Worm (Caenorhabditis elegans): ENCODE measurements around the gene cyp-13A8.

Gene cyp-13A8

ce11 chrII:9807519-9807972 is at the start of gene cyp-13A8:
Gene cyp-13A8, minus strand, starts transcription at chrII:9807569.
- TF ChIP-seq unc-62 (GFP tag; optimal IDR thresholded peaks at IDR 0.05) = no peak

ce11 chrII:9855620-9856019 is 48.3 kb upstream of the cyp-13A8 start, which contains the start of gene chil-4:
Gene chil-4, minus strand, starts transcription at chrII:9855720.
- no peak for TF ChIP-seq unc-62 (GFP tag; optimal IDR thresholded peaks at IDR 0.05)

ce11 chrII:9850945-9851344 is 43.6 kb upstream of the cyp-13A8 start, which contains the start of gene ZK938.10:
Gene ZK938.10, minus strand, starts transcription at chrII:9851045.
- TF ChIP-seq unc-62 (GFP tag; optimal IDR thresholded peaks at IDR 0.05) = no peak

- TF ChIP-seq unc-62 (GFP tag; optimal IDR thresholded peaks at IDR 0.05) = no peak
Measured at ce11 chrII:9849497-9849896, 42.1 kb upstream of the cyp-13A8 start, which contains the start of gene old-2. Gene old-2, minus strand, starts transcription at chrII:9849597.

- no peak for TF ChIP-seq unc-62 (GFP tag; optimal IDR thresholded peaks at IDR 0.05)
Measured at ce11 chrII:9845239-9845638, 37.9 kb upstream of the cyp-13A8 start, which contains the start of gene chil-9. Gene chil-9, minus strand, starts transcription at chrII:9845339.

ce11 chrII:9841985-9842505 is 34.7 kb upstream of the cyp-13A8 start, which contains the start of gene rnh-1.2:
Gene rnh-1.2, minus strand, starts transcription at chrII:9842035.
- no peak for TF ChIP-seq unc-62 (GFP tag; optimal IDR thresholded peaks at IDR 0.05)

- no peak for TF ChIP-seq unc-62 (GFP tag; optimal IDR thresholded peaks at IDR 0.05)
Measured at ce11 chrII:9840313-9840712, 32.9 kb upstream of the cyp-13A8 start, which contains the start of gene ZK938.11. Gene ZK938.11, minus strand, starts transcription at chrII:9840413.

- no peak for TF ChIP-seq unc-62 (GFP tag; optimal IDR thresholded peaks at IDR 0.05)
Measured at ce11 chrII:9838260-9838935, 31.0 kb upstream of the cyp-13A8 start, which contains the start of gene arrd-4. Gene arrd-4, minus strand, starts transcription at chrII:9838310.

ce11 chrII:9835958-9836357 is 28.6 kb upstream of the cyp-13A8 start:
- no peak for TF ChIP-seq unc-62 (GFP tag; optimal IDR thresholded peaks at IDR 0.05)

ce11 chrII:9834921-9835320 is 27.6 kb upstream of the cyp-13A8 start, which contains the start of gene arrd-5:
Gene arrd-5, plus strand, starts transcription at chrII:9835221.
- no peak for TF ChIP-seq unc-62 (GFP tag; optimal IDR thresholded peaks at IDR 0.05)

- TF ChIP-seq unc-62 (GFP tag; optimal IDR thresholded peaks at IDR 0.05) = no peak
Measured at ce11 chrII:9833855-9834254, 26.5 kb upstream of the cyp-13A8 start, which contains the start of gene ZK938.3. Gene ZK938.3, minus strand, starts transcription at chrII:9833955.

- TF ChIP-seq unc-62 (GFP tag; optimal IDR thresholded peaks at IDR 0.05) = no peak
Measured at ce11 chrII:9831033-9831432, 23.7 kb upstream of the cyp-13A8 start, which contains the start of gene ZK938.12. Gene ZK938.12, plus strand, starts transcription at chrII:9831333.

ce11 chrII:9829108-9829507 is 21.7 kb upstream of the cyp-13A8 start, which contains the start of gene ZK938.1:
Gene ZK938.1, plus strand, starts transcription at chrII:9829408.
- no peak for TF ChIP-seq unc-62 (GFP tag; optimal IDR thresholded peaks at IDR 0.05)

ce11 chrII:9828502-9828901 is 21.1 kb upstream of the cyp-13A8 start:
- TF ChIP-seq unc-62 (GFP tag; optimal IDR thresholded peaks at IDR 0.05) = no peak

ce11 chrII:9827852-9828251 is 20.5 kb upstream of the cyp-13A8 start, which contains the start of gene eyg-1:
Gene eyg-1, minus strand, starts transcription at chrII:9827952.
- no peak for TF ChIP-seq unc-62 (GFP tag; optimal IDR thresholded peaks at IDR 0.05)

- no peak for TF ChIP-seq unc-62 (GFP tag; optimal IDR thresholded peaks at IDR 0.05)
Measured at ce11 chrII:9826946-9827345, 19.6 kb upstream of the cyp-13A8 start.

- no peak for TF ChIP-seq unc-62 (GFP tag; optimal IDR thresholded peaks at IDR 0.05)
Measured at ce11 chrII:9803320-9803719, 4.0 kb downstream of the cyp-13A8 start, which contains the start of gene cyp-13A7. Gene cyp-13A7, plus strand, starts transcription at chrII:9803620.
